Worm (Caenorhabditis elegans) whole organism, midembryonic: Measurements from ENCODE around the gene scl-9.

Source experiments
- flt-1 ChIP-seq: fragments of 200-800 bp; sonication (Bioruptor generic); IDR thresholded peaks from 2 replicates; pipeline ENCODE4 v1.3.6; 2022; ENCODE audit warnings: missing genetic modification characterization, missing compliant biosample characterization
- med-1 ChIP-seq: sonication (generic microtip); optimal IDR thresholded peaks from 2 replicates; lab custom pipeline; 2017; ENCODE audit warnings: missing genetic modification characterization, mild to moderate bottlenecking, missing compliant biosample characterization, antibody characterized with exemption, missing genetic modification reagents; ENCODE audit not compliant: insufficient read depth

- TF ChIP-seq med-1 (no peak), flt-1 (GFP tag; lab: Robert Waterston, UW) (no peak)
These were observed 37.4 kb upstream of the scl-9 start for ce11 chrIV:13009507-13009906.
